Worm (Caenorhabditis elegans) whole organism, midembryonic: ENCODE data around the gene ugt-33.

Source experiments
- T22C8.4 ChIP-seq: fragments of 200-800 bp; sonication (Bioruptor generic); IDR thresholded peaks from 2 replicates; pipeline ENCODE4 v1.3.6; 2022; ENCODE audit warnings: missing genetic modification characterization, missing compliant biosample characterization
- cog-1 ChIP-seq: sonication (generic microtip); optimal IDR thresholded peaks from 2 replicates; lab custom pipeline; 2016; ENCODE audit warnings: missing genetic modification characterization, missing compliant biosample characterization
- flt-1 ChIP-seq: fragments of 200-800 bp; sonication (Bioruptor generic); IDR thresholded peaks from 2 replicates; pipeline ENCODE4 v1.3.6; 2022; ENCODE audit warnings: missing genetic modification characterization, missing compliant biosample characterization
- med-1 ChIP-seq: sonication (generic microtip); optimal IDR thresholded peaks from 2 replicates; lab custom pipeline; 2017; ENCODE audit warnings: missing genetic modification characterization, mild to moderate bottlenecking, missing compliant biosample characterization, antibody characterized with exemption, missing genetic modification reagents; ENCODE audit not compliant: insufficient read depth
- ref-1 ChIP-seq: fragments of 200-800 bp; sonication (Bioruptor generic); conservative IDR thresholded peaks from 2 replicates; pipeline ENCODE4 v1.3.6; 2022; ENCODE audit warnings: missing genetic modification reagents, missing genetic modification characterization, missing compliant biosample characterization
- ztf-23 ChIP-seq: fragments of 200-800 bp; sonication (Bioruptor generic); IDR thresholded peaks from 2 replicates; pipeline ENCODE4 v1.3.6; 2022; ENCODE audit warnings: missing genetic modification reagents, missing genetic modification characterization, missing compliant biosample characterization
- ztf-29 ChIP-seq: fragments of 200-800 bp; sonication (Bioruptor generic); IDR thresholded peaks from 2 replicates; pipeline ENCODE4 v1.3.6; 2022; ENCODE audit warnings: missing genetic modification reagents, missing genetic modification characterization, missing compliant biosample characterization

DNA sequence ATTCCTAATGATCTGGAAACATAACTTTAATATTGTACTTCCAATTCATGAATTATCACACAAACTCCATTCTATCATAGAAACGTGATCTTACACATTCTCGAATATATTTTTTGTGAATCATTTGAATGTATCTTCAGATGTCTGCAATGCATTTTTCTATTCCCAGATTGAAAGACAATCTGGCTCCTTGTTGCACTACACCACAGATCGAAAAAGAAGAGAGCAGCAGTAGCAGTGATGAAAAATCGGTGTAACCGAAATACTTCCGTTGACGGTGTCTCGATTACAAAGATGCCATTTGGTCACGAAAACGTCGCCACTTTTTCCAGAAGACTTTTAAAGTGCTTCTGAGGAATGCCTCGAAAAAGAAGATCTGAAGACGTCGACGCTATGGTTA, 46.8 kb downstream of the ugt-33 start, which contains the start of gene degt-1:
- no peak for TF ChIP-seq ztf-29 (GFP tag; lab: Robert Waterston, UW)
- TF ChIP-seq ref-1 (GFP tag; lab: Robert Waterston, UW): no peak
- no peak for TF ChIP-seq med-1 (GFP tag; lab: Kevin White, UChicago)
- TF ChIP-seq flt-1 (GFP tag; lab: Robert Waterston, UW): no peak
- TF ChIP-seq cog-1 (tag; lab: Kevin White, UChicago): no peak
- TF ChIP-seq T22C8.4 (GFP tag; lab: Robert Waterston, UW): no peak
- no peak for TF ChIP-seq ztf-23 (GFP tag; lab: Robert Waterston, UW)
